Worm (Caenorhabditis elegans): ENCODE measurements around the gene miga-1.

DNA sequence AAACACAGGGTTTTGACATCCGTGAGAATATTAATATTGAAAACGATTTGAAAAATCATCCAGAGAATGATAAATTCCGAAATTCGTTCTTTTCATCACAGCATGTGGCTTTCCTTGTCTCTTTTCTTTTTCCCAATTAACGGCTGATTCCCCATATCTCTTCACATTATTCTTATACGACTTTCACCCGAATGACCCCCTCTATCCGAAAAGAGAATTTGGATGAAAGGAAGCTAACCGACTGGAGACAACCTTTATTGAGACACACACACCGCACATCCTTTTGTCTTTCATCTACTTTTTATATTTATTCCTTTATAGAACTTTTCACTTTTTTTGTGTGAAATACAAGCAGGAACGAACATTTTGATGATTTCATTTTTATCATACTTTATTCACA, 43.0 kb downstream of the miga-1 start:
- TF ChIP-seq tra-4 (tag; optimal IDR thresholded peaks at IDR 0.05) (no peak), ama-1 (optimal IDR thresholded peaks at IDR 0.05) (no peak), ceh-13 (GFP tag; optimal IDR thresholded peaks at IDR 0.05) (no peak), tbx-37 (GFP tag; conservative IDR thresholded peaks at IDR 0.05) (no peak), scrt-1 (GFP tag; IDR thresholded peaks at IDR 0.05) (no peak), sea-1 (GFP tag; conservative IDR thresholded peaks at IDR 0.05) (no peak), F13C5.2 (tag; optimal IDR thresholded peaks at IDR 0.05) (no peak), B0310.2 (tag; optimal IDR thresholded peaks at IDR 0.05) (no peak)

Data from whole organism, early embryonic.